Fruit fly (Drosophila melanogaster): ENCODE results near the gene egh.

- TF ChIP-seq toe (GFP tag; optimal IDR thresholded peaks at IDR 0.05) (no peak), CG1620 (GFP tag; optimal IDR thresholded peaks at IDR 0.05) (no peak), CG5204 (GFP tag; optimal IDR thresholded peaks at IDR 0.05) (no peak), CG7101 (tag; optimal IDR thresholded peaks at IDR 0.05) (no peak), CG7045 (GFP tag; optimal IDR thresholded peaks at IDR 0.05) (no peak), cic (GFP tag; optimal IDR thresholded peaks at IDR 0.05) (no peak), kay (GFP tag; ENCODE audit: borderline replicate concordance) (no peak), Crg-1 (GFP tag; optimal IDR thresholded peaks at IDR 0.05) (no peak)
Measured at dm6 chrX:2625009-2625408, 36.7 kb downstream of the egh start.
